Fruit fly (Drosophila melanogaster) whole organism, wandering third instar larva: Measurements from ENCODE around the gene CG43850.
A peak's percentile ranks its signal among the peaks of the same experiment; 100 is the strongest.

Experiments
- Abd-B ChIP-seq: fragments of >200 bp; optimal IDR thresholded peaks from 2 replicates; lab custom pipeline; 2017; ENCODE audit warnings: missing biosample characterization, missing genetic modification characterization
- CG32264 ChIP-seq: fragments of 200-800 bp; sonication (Bioruptor generic); optimal IDR thresholded peaks from 2 replicates; lab custom pipeline; 2016; ENCODE audit warnings: missing biosample characterization, missing genetic modification characterization
- CG9705 ChIP-seq: fragments of 200-800 bp; sonication (Bioruptor generic); optimal IDR thresholded peaks from 2 replicates; lab custom pipeline; 2018; ENCODE audit warnings: missing biosample characterization, mild to moderate bottlenecking, missing genetic modification characterization
- CrebA ChIP-seq: fragments of 200-800 bp; sonication (Bioruptor generic); optimal IDR thresholded peaks from 2 replicates; lab custom pipeline; 2016; ENCODE audit warnings: missing biosample characterization, mild to moderate bottlenecking, missing genetic modification characterization, borderline replicate concordance
- Dfd ChIP-seq: fragments of >200 bp; optimal IDR thresholded peaks from 2 replicates; lab custom pipeline; 2017; ENCODE audit warnings: missing biosample characterization, missing genetic modification characterization
- Dif ChIP-seq: fragments of 200-275, 200-300 bp; sonication (Bioruptor generic); optimal IDR thresholded peaks from 2 replicates; lab custom pipeline; 2018; ENCODE audit warnings: missing biosample characterization, missing genetic modification characterization; ENCODE audit not compliant: partially characterized antibody
- GATAd ChIP-seq: sonication (Bioruptor generic); optimal IDR thresholded peaks from 2 replicates; lab custom pipeline; 2016; ENCODE audit warnings: missing biosample characterization, missing genetic modification characterization
- HLH106 ChIP-seq: fragments of 200-800 bp; optimal IDR thresholded peaks from 3 replicates; lab custom pipeline; 2019; ENCODE audit warnings: missing biosample characterization, mild to moderate bottlenecking, missing genetic modification characterization, moderate library complexity
- Hnf4 ChIP-seq: fragments of 200-800 bp; sonication (Bioruptor generic); optimal IDR thresholded peaks from 2 replicates; lab custom pipeline; 2016; ENCODE audit warnings: missing biosample characterization, mild to moderate bottlenecking, missing genetic modification characterization
- Hr78 ChIP-seq: fragments of >200 bp; optimal IDR thresholded peaks from 2 replicates; lab custom pipeline; 2017; ENCODE audit warnings: missing biosample characterization, missing genetic modification characterization
- Hr83 ChIP-seq: fragments of 200-300 bp; sonication (Bioruptor generic); optimal IDR thresholded peaks from 2 replicates; lab custom pipeline; 2016; ENCODE audit warnings: missing biosample characterization, mild to moderate bottlenecking, missing genetic modification characterization, moderate library complexity; ENCODE audit not compliant: poor library complexity, severe bottlenecking
- Jra ChIP-seq: sonication (Bioruptor generic); optimal IDR thresholded peaks from 2 replicates; lab custom pipeline; 2016; ENCODE audit warnings: missing biosample characterization, missing genetic modification characterization
- Mio ChIP-seq: sonication (Bioruptor generic); optimal IDR thresholded peaks from 2 replicates; lab custom pipeline; 2016; ENCODE audit warnings: missing biosample characterization, missing genetic modification characterization
- Myc ChIP-seq: fragments of >200 bp; optimal IDR thresholded peaks from 2 replicates; lab custom pipeline; 2017
- N ChIP-seq: fragments of >200 bp; optimal IDR thresholded peaks from 2 replicates; lab custom pipeline; 2018; ENCODE audit warnings: missing biosample characterization, missing external identifiers, missing genetic modification characterization
- OdsH ChIP-seq: fragments of 200-800 bp; sonication (Bioruptor generic); optimal IDR thresholded peaks from 2 replicates; lab custom pipeline; 2016; ENCODE audit warnings: missing biosample characterization, mild to moderate bottlenecking, missing genetic modification characterization
- Rel ChIP-seq, 2 experiments: fragments of 200-800 bp; sonication (Bioruptor generic) in 1 of 2; optimal IDR thresholded peaks; 2 replicates in 1 of 2; 3 replicates in 1 of 2; lab custom pipeline; 2016 to 2019; ENCODE audit warnings: mild to moderate bottlenecking in 2 of 2, missing biosample characterization in 2 of 2, missing genetic modification characterization in 2 of 2, moderate library complexity in 1 of 2
- Sp1 ChIP-seq: fragments of 200-800 bp; sonication (Bioruptor generic); optimal IDR thresholded peaks from 3 replicates; lab custom pipeline; 2019; ENCODE audit warnings: missing biosample characterization, mild to moderate bottlenecking, missing genetic modification characterization, moderate library complexity
- Vsx2 ChIP-seq: fragments of 200-300, 225-300 bp; sonication (Bioruptor generic); optimal IDR thresholded peaks from 2 replicates; lab custom pipeline; 2018; ENCODE audit warnings: missing biosample characterization, missing genetic modification characterization; ENCODE audit not compliant: partially characterized antibody
- br ChIP-seq: fragments of 200-800 bp; sonication (Bioruptor generic); optimal IDR thresholded peaks from 2 replicates; lab custom pipeline; 2016; ENCODE audit warnings: missing biosample characterization, missing genetic modification characterization
- brk ChIP-seq: fragments of 200-800 bp; sonication (Bioruptor generic); optimal IDR thresholded peaks from 2 replicates; lab custom pipeline; 2016; ENCODE audit warnings: missing biosample characterization, mild to moderate bottlenecking, missing genetic modification characterization
- dl ChIP-seq, 2 experiments: fragments of 175-275, 200-275 bp in 1 of 2; fragments of 200-275 bp in 1 of 2; sonication (Bioruptor generic); optimal IDR thresholded peaks; lab custom pipeline; 2018; ENCODE audit warnings: mild to moderate bottlenecking in 2 of 2, missing biosample characterization in 2 of 2, missing genetic modification characterization in 2 of 2, moderate library complexity in 2 of 2; ENCODE audit not compliant: partially characterized antibody in 2 of 2, insufficient read depth in 1 of 2
- dmrt93B ChIP-seq: fragments of 200-800 bp; sonication (Bioruptor generic); optimal IDR thresholded peaks from 2 replicates; lab custom pipeline; 2018; ENCODE audit warnings: missing biosample characterization, mild to moderate bottlenecking, missing genetic modification characterization
- dsf ChIP-seq: sonication (Bioruptor generic); optimal IDR thresholded peaks from 2 replicates; lab custom pipeline; 2016; ENCODE audit warnings: missing biosample characterization, missing genetic modification characterization, borderline replicate concordance
- ey ChIP-seq: fragments of 200-800 bp; sonication (Bioruptor generic); optimal IDR thresholded peaks from 2 replicates; lab custom pipeline; 2016; ENCODE audit warnings: missing biosample characterization, missing genetic modification characterization
- foxo ChIP-seq, 2 experiments: fragments of 200-800 bp; sonication (Bioruptor generic); optimal IDR thresholded peaks; 2 replicates in 1 of 2; 3 replicates in 1 of 2; lab custom pipeline; 2016 to 2017; ENCODE audit warnings: missing biosample characterization in 2 of 2, missing genetic modification characterization in 2 of 2
- fru ChIP-seq: fragments of 200-800 bp; sonication (Bioruptor generic); optimal IDR thresholded peaks from 3 replicates; lab custom pipeline; 2016; ENCODE audit warnings: missing biosample characterization, mild to moderate bottlenecking, missing genetic modification characterization
- h ChIP-seq: fragments of 200-800 bp; sonication (Bioruptor generic); optimal IDR thresholded peaks from 3 replicates; lab custom pipeline; 2016; ENCODE audit warnings: missing biosample characterization, mild to moderate bottlenecking, missing genetic modification characterization
- jim ChIP-seq: fragments of 175-275, 200-325 bp; sonication (Bioruptor generic); optimal IDR thresholded peaks from 2 replicates; lab custom pipeline; 2016; ENCODE audit warnings: missing biosample characterization, mild to moderate bottlenecking, missing genetic modification characterization
- lola ChIP-seq: fragments of >200 bp; optimal IDR thresholded peaks from 2 replicates; lab custom pipeline; 2017; ENCODE audit warnings: missing biosample characterization, missing genetic modification characterization
- pan ChIP-seq: fragments of >200 bp; optimal IDR thresholded peaks from 2 replicates; lab custom pipeline; 2017
- psq ChIP-seq: fragments of 200-800 bp; sonication (Bioruptor generic); optimal IDR thresholded peaks from 3 replicates; lab custom pipeline; 2017; ENCODE audit warnings: missing biosample characterization, mild to moderate bottlenecking, missing genetic modification characterization, moderate library complexity
- rgr ChIP-seq: fragments of 200-800 bp; sonication (Bioruptor generic); optimal IDR thresholded peaks from 3 replicates; lab custom pipeline; 2016; ENCODE audit warnings: missing biosample characterization, mild to moderate bottlenecking, missing genetic modification characterization
- sage ChIP-seq: fragments of 200-800 bp; sonication (Bioruptor generic); optimal IDR thresholded peaks from 2 replicates; lab custom pipeline; 2016; ENCODE audit warnings: missing biosample characterization, mild to moderate bottlenecking, missing genetic modification characterization
- sv ChIP-seq: fragments of 200-800 bp; sonication (Bioruptor generic); optimal IDR thresholded peaks from 3 replicates; lab custom pipeline; 2016; ENCODE audit warnings: missing biosample characterization, missing genetic modification characterization
- tai ChIP-seq: sonication (Bioruptor generic); optimal IDR thresholded peaks from 2 replicates; lab custom pipeline; 2016; ENCODE audit warnings: missing biosample characterization, missing genetic modification characterization
- usp ChIP-seq: fragments of >200 bp; optimal IDR thresholded peaks from 2 replicates; lab custom pipeline; 2017; ENCODE audit warnings: missing biosample characterization, missing genetic modification characterization
- woc ChIP-seq: sonication (Bioruptor generic); optimal IDR thresholded peaks from 2 replicates; lab custom pipeline; 2016; ENCODE audit warnings: missing biosample characterization, mild to moderate bottlenecking, missing genetic modification characterization

The CG43850 gene

DNA sequence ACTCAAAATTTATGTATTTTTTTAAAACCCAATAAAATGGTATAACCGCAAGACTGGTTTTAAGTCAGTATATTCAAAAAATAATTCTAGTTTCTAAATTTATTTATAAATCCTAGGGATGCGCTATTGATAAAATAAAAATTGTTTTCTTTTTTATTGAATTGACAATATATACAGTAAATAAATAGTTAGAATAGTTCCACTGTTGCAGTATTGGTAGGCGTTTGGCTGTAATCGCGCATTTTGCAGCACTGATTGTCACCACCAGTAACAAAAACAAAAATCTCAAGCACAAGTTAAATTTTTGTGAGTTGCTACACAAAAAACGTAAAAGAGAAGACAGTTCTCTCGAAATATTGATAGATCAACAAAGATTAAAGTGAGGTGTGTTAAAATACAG is 46.3 kb upstream of the CG43850 start, which contains the start of gene CG31855:
TSS of gene CG31855 (plus strand) at position 265 of the 400 bp plus-strand sequence.
- TF ChIP-seq tai (GFP tag; lab: Kevin White, UChicago) (no peak), h (GFP tag; lab: Kevin White, UChicago) (peak; percentile 89), Abd-B (GFP tag; lab: Kevin White, UChicago) (no peak), lola (GFP tag; lab: Kevin White, UChicago) (no peak), sv (GFP tag; lab: Kevin White, UChicago) (peak; percentile 81), dsf (peak; percentile 85), Rel (GFP tag; optimal IDR thresholded peaks at IDR 0.05; lab: Kevin White, UChicago) (no peak), Rel (tag; optimal IDR thresholded peaks at IDR 0.05; lab: Kevin White, UChicago) (peak; percentile 61), rgr (GFP tag; lab: Kevin White, UChicago) (peak; percentile 90), Dif (GFP tag; lab: Kevin White, UChicago) (no peak), dmrt93B (GFP tag; lab: Kevin White, UChicago) (peak; percentile 48), Hr83 (GFP tag; lab: Kevin White, UChicago) (peak; percentile 96), jim (GFP tag; lab: Kevin White, UChicago) (peak; percentile 44), dl (GFP tag; optimal IDR thresholded peaks at IDR 0.05; lab: Kevin White, UChicago; ENCODE audit: insufficient read depth in 1 of 2, partially characterized antibody in 2 of 2) (no peak), Jra (GFP tag; lab: Kevin White, UChicago) (peak; percentile 85), pan (lab: Kevin White, UChicago) (no peak), brk (GFP tag; lab: Kevin White, UChicago) (peak; percentile 88), CG9705 (GFP tag; lab: Kevin White, UChicago) (peak; percentile 68), OdsH (GFP tag; lab: Kevin White, UChicago) (peak; percentile 83), CG32264 (GFP tag; lab: Kevin White, UChicago) (peak; percentile 5), br (peak; percentile 83), Hr78 (no peak), Vsx2 (GFP tag; lab: Kevin White, UChicago) (no peak), Dfd (GFP tag; lab: Kevin White, UChicago) (no peak), Mio (GFP tag; lab: Kevin White, UChicago) (no peak), Hnf4 (peak; percentile 95), fru (peak; percentile 83), GATAd (GFP tag; lab: Kevin White, UChicago) (peak; percentile 67), psq (GFP tag; lab: Kevin White, UChicago) (peak; percentile 75), usp (GFP tag; lab: Kevin White, UChicago) (no peak), foxo (GFP tag; optimal IDR thresholded peaks at IDR 0.05; lab: Kevin White, UChicago) (peak in 1 of 2 experiments; percentile 90), Myc (lab: Kevin White, UChicago) (no peak), N (GFP tag; lab: Kevin White, UChicago) (no peak), CrebA (no peak), HLH106 (tag; lab: Kevin White, UChicago) (peak; percentile 78), Sp1 (GFP tag; lab: Kevin White, UChicago) (peak; percentile 80), woc (GFP tag; lab: Kevin White, UChicago) (peak; percentile 84), ey (GFP tag; lab: Kevin White, UChicago) (peak; percentile 71), sage (GFP tag; lab: Kevin White, UChicago) (peak; percentile 83)

DNA sequence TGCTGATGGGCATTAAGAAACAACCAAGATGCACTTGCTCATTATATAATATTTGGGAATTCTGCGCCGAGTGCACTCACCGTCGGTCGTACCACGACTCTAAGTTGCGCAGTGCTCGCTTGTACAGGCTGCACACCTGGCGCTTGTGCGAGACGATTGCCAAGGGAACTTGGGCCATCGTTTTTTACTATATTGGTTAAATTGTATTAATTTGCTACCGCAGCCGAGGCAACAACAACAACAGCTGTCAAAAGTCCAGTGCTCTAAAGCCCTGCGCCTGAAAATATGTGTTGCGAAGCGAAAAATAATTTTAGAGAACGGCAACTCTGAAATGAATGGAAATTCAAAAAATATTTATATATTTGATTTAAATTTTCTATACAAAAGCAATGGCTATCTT is 44.5 kb upstream of the CG43850 start, which contains the start of gene ND-B22:
TSS of gene ND-B22 (minus strand) at position 349 of the 400 bp plus-strand sequence.
- TF ChIP-seq br (peak; percentile 40), CG32264 (GFP tag; lab: Kevin White, UChicago) (no peak), N (GFP tag; lab: Kevin White, UChicago) (no peak), woc (GFP tag; lab: Kevin White, UChicago) (peak; percentile 19), brk (GFP tag; lab: Kevin White, UChicago) (no peak), dl (GFP tag; optimal IDR thresholded peaks at IDR 0.05; lab: Kevin White, UChicago; ENCODE audit: insufficient read depth in 1 of 2, partially characterized antibody in 2 of 2) (no peak), Dfd (GFP tag; lab: Kevin White, UChicago) (no peak), lola (GFP tag; lab: Kevin White, UChicago) (no peak), Abd-B (GFP tag; lab: Kevin White, UChicago) (no peak), Sp1 (GFP tag; lab: Kevin White, UChicago) (peak; percentile 28), jim (GFP tag; lab: Kevin White, UChicago) (no peak), Mio (GFP tag; lab: Kevin White, UChicago) (no peak), usp (GFP tag; lab: Kevin White, UChicago) (no peak), dmrt93B (GFP tag; lab: Kevin White, UChicago) (no peak), Vsx2 (GFP tag; lab: Kevin White, UChicago) (no peak), Rel (GFP tag; optimal IDR thresholded peaks at IDR 0.05; lab: Kevin White, UChicago) (no peak), Rel (tag; optimal IDR thresholded peaks at IDR 0.05; lab: Kevin White, UChicago) (no peak), psq (GFP tag; lab: Kevin White, UChicago) (peak; percentile 29), OdsH (GFP tag; lab: Kevin White, UChicago) (peak; percentile 28), dsf (peak; percentile 19), CrebA (no peak), GATAd (GFP tag; lab: Kevin White, UChicago) (peak; percentile 16), Myc (lab: Kevin White, UChicago) (no peak), HLH106 (tag; lab: Kevin White, UChicago) (peak; percentile 46), Dif (GFP tag; lab: Kevin White, UChicago) (no peak), sv (GFP tag; lab: Kevin White, UChicago) (peak; percentile 26), fru (peak; percentile 30), Jra (GFP tag; lab: Kevin White, UChicago) (peak; percentile 47), Hr83 (GFP tag; lab: Kevin White, UChicago) (peak; percentile 86), sage (GFP tag; lab: Kevin White, UChicago) (peak; percentile 50), Hr78 (no peak), tai (GFP tag; lab: Kevin White, UChicago) (no peak), Hnf4 (peak; percentile 80), pan (lab: Kevin White, UChicago) (no peak), h (GFP tag; lab: Kevin White, UChicago) (peak; percentile 69), ey (GFP tag; lab: Kevin White, UChicago) (peak; percentile 23), CG9705 (GFP tag; lab: Kevin White, UChicago) (peak; percentile 42), foxo (GFP tag; optimal IDR thresholded peaks at IDR 0.05; lab: Kevin White, UChicago) (peak in 1 of 2 experiments; percentile 65), rgr (GFP tag; lab: Kevin White, UChicago) (peak; percentile 75)
